Fruit fly (Drosophila melanogaster): Measurements from ENCODE around the gene Gyc88E.

dm6 chr3R:15145491-15145890, 4.7 kb upstream of the Gyc88E start:
- peak; percentile 44 for TF ChIP-seq Snoo (tag; optimal IDR thresholded peaks at IDR 0.05)
- no peak for TF ChIP-seq gl (tag; optimal IDR thresholded peaks at IDR 0.05)
- TF ChIP-seq CG4496 (GFP tag; IDR thresholded peaks at IDR 0.05): peak; percentile 87
